Fruit fly (Drosophila melanogaster) whole organism, adult: Measurements from ENCODE around the gene Diedel2.

Experiments
- CG12768 ChIP-seq: fragments of 200-800 bp; sonication (Bioruptor generic); optimal IDR thresholded peaks from 2 replicates; lab custom pipeline; 2017; ENCODE audit warnings: missing biosample characterization, missing genetic modification characterization, mild to moderate bottlenecking, moderate library complexity, missing genetic modification reagents
- CG14711 ChIP-seq: fragments of 200-800 bp; sonication (Bioruptor generic); optimal IDR thresholded peaks from 2 replicates; lab custom pipeline; 2018; ENCODE audit warnings: missing biosample characterization, mild to moderate bottlenecking, missing genetic modification characterization, moderate library complexity
- CG1620 ChIP-seq: fragments of 200-800 bp; sonication (Bioruptor generic); optimal IDR thresholded peaks from 2 replicates; lab custom pipeline; 2016; ENCODE audit warnings: missing biosample characterization, missing genetic modification characterization
- CG5204 ChIP-seq: fragments of 200-800 bp; sonication (Bioruptor generic); optimal IDR thresholded peaks from 2 replicates; lab custom pipeline; 2016; ENCODE audit warnings: missing biosample characterization, missing genetic modification characterization
- CG7045 ChIP-seq: fragments of 200-800 bp; sonication (Bioruptor generic); optimal IDR thresholded peaks from 2 replicates; lab custom pipeline; 2017; ENCODE audit warnings: missing biosample characterization, mild to moderate bottlenecking, missing genetic modification characterization
- CG7101 ChIP-seq: fragments of 200-800 bp; sonication (Bioruptor generic); optimal IDR thresholded peaks from 2 replicates; lab custom pipeline; 2018; ENCODE audit warnings: missing biosample characterization, mild to moderate bottlenecking, missing genetic modification characterization, moderate library complexity
- Hr96 ChIP-seq: fragments of 200-800 bp; sonication (Bioruptor generic); optimal IDR thresholded peaks from 2 replicates; lab custom pipeline; 2016; ENCODE audit warnings: missing biosample characterization, missing genetic modification characterization
- Mnt ChIP-seq: fragments of 200-800 bp; sonication (Bioruptor generic); optimal IDR thresholded peaks from 2 replicates; lab custom pipeline; 2016; ENCODE audit warnings: missing biosample characterization, mild to moderate bottlenecking, missing genetic modification characterization
- cic ChIP-seq: fragments of 200-800 bp; sonication (Bioruptor generic); optimal IDR thresholded peaks from 2 replicates; lab custom pipeline; 2017; ENCODE audit warnings: missing biosample characterization, mild to moderate bottlenecking, missing genetic modification characterization, moderate library complexity
- cnc ChIP-seq, 2 experiments: fragments of >200 bp; optimal IDR thresholded peaks; 2 replicates each; lab custom pipeline; 2017
- kay ChIP-seq: fragments of 200-800 bp; sonication (Bioruptor generic); peaks from one replicate; lab custom pipeline; 2016; ENCODE audit warnings: missing biosample characterization, missing genetic modification characterization, borderline replicate concordance
- ovo ChIP-seq: fragments of 200-800 bp; sonication (Bioruptor generic); optimal IDR thresholded peaks from 2 replicates; lab custom pipeline; 2016; ENCODE audit warnings: missing biosample characterization, missing genetic modification characterization

DNA sequence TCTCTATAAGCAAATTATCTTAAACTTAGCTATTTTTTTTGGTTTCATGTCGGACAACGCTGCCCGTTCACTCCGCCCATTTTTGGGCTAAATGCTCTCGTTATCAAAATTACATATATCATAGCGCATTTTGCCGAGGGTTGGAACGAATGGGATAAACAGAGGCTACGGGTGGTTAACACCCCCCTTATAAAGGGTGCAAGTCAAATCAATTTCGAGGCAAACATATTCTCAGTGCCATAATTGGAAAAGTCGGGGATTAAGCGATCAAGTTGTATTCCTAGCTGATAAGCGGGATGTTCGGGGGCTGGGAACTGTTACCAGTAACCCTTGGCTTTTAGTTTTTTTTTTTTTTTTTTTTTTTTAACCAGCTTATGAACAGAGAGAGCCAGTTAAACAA, 25.0 kb upstream of the Diedel2 start:
- TF ChIP-seq Mnt (no peak), kay (GFP tag; lab: Kevin White, UChicago) (no peak), CG14711 (no peak), cnc (optimal IDR thresholded peaks at IDR 0.05; lab: Kevin White, UChicago) (no peak), CG7101 (tag; lab: Kevin White, UChicago) (no peak), Hr96 (no peak), CG5204 (GFP tag; lab: Kevin White, UChicago) (no peak), ovo (GFP tag; lab: Kevin White, UChicago) (no peak), CG7045 (no peak), cic (GFP tag; lab: Kevin White, UChicago) (no peak), CG1620 (no peak), CG12768 (no peak)
